Fruit fly (Drosophila melanogaster): Measurements from ENCODE around the gene drl.

Gene drl

dm6 chr2L:19191789-19192297 is 1.7 kb downstream of the drl start:
- TF ChIP-seq kay (GFP tag; ENCODE audit: borderline replicate concordance): peak; percentile 86
- peak; percentile 8 for TF ChIP-seq CG12768 (GFP tag; optimal IDR thresholded peaks at IDR 0.05)
- TF ChIP-seq CG1620 (GFP tag; optimal IDR thresholded peaks at IDR 0.05): no peak
- TF ChIP-seq CG7101 (tag; optimal IDR thresholded peaks at IDR 0.05): no peak
- no peak for TF ChIP-seq pad (GFP tag; optimal IDR thresholded peaks at IDR 0.05)
- peak; percentile 33 for TF ChIP-seq CG33017 (tag; optimal IDR thresholded peaks at IDR 0.05)
- peak; percentile 24 for TF ChIP-seq CG11617 (GFP tag; optimal IDR thresholded peaks at IDR 0.05)
- TF ChIP-seq cic (GFP tag; optimal IDR thresholded peaks at IDR 0.05): no peak
- TF ChIP-seq CG7045 (GFP tag; optimal IDR thresholded peaks at IDR 0.05): peak; percentile 11

dm6 chr2L:19193703-19194102 is 3.6 kb downstream of the drl start:
- TF ChIP-seq bab1 (GFP tag; optimal IDR thresholded peaks at IDR 0.05) (no peak), CG33017 (tag; optimal IDR thresholded peaks at IDR 0.05) (no peak), tj (GFP tag; optimal IDR thresholded peaks at IDR 0.05) (no peak), Mnt (GFP tag; optimal IDR thresholded peaks at IDR 0.05) (no peak), cic (GFP tag; optimal IDR thresholded peaks at IDR 0.05) (no peak)

- TF ChIP-seq CG7045 (GFP tag; optimal IDR thresholded peaks at IDR 0.05) (no peak), CG12768 (GFP tag; optimal IDR thresholded peaks at IDR 0.05) (no peak), CG7101 (tag; optimal IDR thresholded peaks at IDR 0.05) (no peak), pad (GFP tag; optimal IDR thresholded peaks at IDR 0.05) (no peak), Hr96 (GFP tag; optimal IDR thresholded peaks at IDR 0.05) (no peak), bab1 (GFP tag; optimal IDR thresholded peaks at IDR 0.05) (no peak), kay (GFP tag; ENCODE audit: borderline replicate concordance) (no peak), CG11617 (GFP tag; optimal IDR thresholded peaks at IDR 0.05) (no peak), CG1620 (GFP tag; optimal IDR thresholded peaks at IDR 0.05) (no peak), CG33017 (tag; optimal IDR thresholded peaks at IDR 0.05) (no peak), cic (GFP tag; optimal IDR thresholded peaks at IDR 0.05) (no peak), Clk (GFP tag; optimal IDR thresholded peaks at IDR 0.05) (no peak), CG5204 (GFP tag; optimal IDR thresholded peaks at IDR 0.05) (no peak)
These were observed 6.4 kb downstream of the drl start for dm6 chr2L:19196443-19197044.

dm6 chr2L:19198402-19198801 is 8.3 kb downstream of the drl start:
- TF ChIP-seq cic (GFP tag; optimal IDR thresholded peaks at IDR 0.05) (no peak), CG1620 (GFP tag; optimal IDR thresholded peaks at IDR 0.05) (no peak), kay (GFP tag; ENCODE audit: borderline replicate concordance) (no peak), Hr96 (GFP tag; optimal IDR thresholded peaks at IDR 0.05) (no peak), cnc (optimal IDR thresholded peaks at IDR 0.05) (no peak), Clk (GFP tag; optimal IDR thresholded peaks at IDR 0.05) (no peak), CG11617 (GFP tag; optimal IDR thresholded peaks at IDR 0.05) (no peak), CG5204 (GFP tag; optimal IDR thresholded peaks at IDR 0.05) (no peak), ovo (GFP tag; optimal IDR thresholded peaks at IDR 0.05) (no peak), CG14711 (tag; optimal IDR thresholded peaks at IDR 0.05) (no peak), pad (GFP tag; optimal IDR thresholded peaks at IDR 0.05) (no peak), Crg-1 (GFP tag; optimal IDR thresholded peaks at IDR 0.05) (no peak), bab1 (GFP tag; optimal IDR thresholded peaks at IDR 0.05) (no peak), CG7045 (GFP tag; optimal IDR thresholded peaks at IDR 0.05) (no peak), CG33017 (tag; optimal IDR thresholded peaks at IDR 0.05) (no peak), toe (GFP tag; optimal IDR thresholded peaks at IDR 0.05) (no peak), tj (GFP tag; optimal IDR thresholded peaks at IDR 0.05) (no peak), CG12768 (GFP tag; optimal IDR thresholded peaks at IDR 0.05) (no peak)

- no peak for TF ChIP-seq bab1 (GFP tag; optimal IDR thresholded peaks at IDR 0.05)
- TF ChIP-seq kay (GFP tag; ENCODE audit: borderline replicate concordance): no peak
- TF ChIP-seq Mnt (GFP tag; optimal IDR thresholded peaks at IDR 0.05): no peak
- TF ChIP-seq cic (GFP tag; optimal IDR thresholded peaks at IDR 0.05): no peak
- TF ChIP-seq CG5204 (GFP tag; optimal IDR thresholded peaks at IDR 0.05): no peak
- no peak for TF ChIP-seq tj (GFP tag; optimal IDR thresholded peaks at IDR 0.05)
- TF ChIP-seq pad (GFP tag; optimal IDR thresholded peaks at IDR 0.05): no peak
- TF ChIP-seq CG33017 (tag; optimal IDR thresholded peaks at IDR 0.05): no peak
- TF ChIP-seq CG7045 (GFP tag; optimal IDR thresholded peaks at IDR 0.05): no peak
- TF ChIP-seq CG1620 (GFP tag; optimal IDR thresholded peaks at IDR 0.05): no peak
These were observed 10.1 kb downstream of the drl start for dm6 chr2L:19200211-19200610.

- TF ChIP-seq CG1620 (GFP tag; optimal IDR thresholded peaks at IDR 0.05): no peak
- no peak for TF ChIP-seq CG5204 (GFP tag; optimal IDR thresholded peaks at IDR 0.05)
- no peak for TF ChIP-seq Mnt (GFP tag; optimal IDR thresholded peaks at IDR 0.05)
- TF ChIP-seq tj (GFP tag; optimal IDR thresholded peaks at IDR 0.05): no peak
- no peak for TF ChIP-seq Clk (GFP tag; optimal IDR thresholded peaks at IDR 0.05)
- TF ChIP-seq CG33017 (tag; optimal IDR thresholded peaks at IDR 0.05): no peak
- TF ChIP-seq ovo (GFP tag; optimal IDR thresholded peaks at IDR 0.05): no peak
- TF ChIP-seq CG14711 (tag; optimal IDR thresholded peaks at IDR 0.05): no peak
- TF ChIP-seq cic (GFP tag; optimal IDR thresholded peaks at IDR 0.05): no peak
These were observed 11.7 kb downstream of the drl start for dm6 chr2L:19201841-19202240.

- TF ChIP-seq tj (GFP tag; optimal IDR thresholded peaks at IDR 0.05) (no peak), toe (GFP tag; optimal IDR thresholded peaks at IDR 0.05) (no peak), CG11617 (GFP tag; optimal IDR thresholded peaks at IDR 0.05) (no peak)
These were observed 14.4 kb downstream of the drl start for dm6 chr2L:19204546-19204945.
